Worm (Caenorhabditis elegans): ENCODE results near the gene mct-5.
A peak's percentile ranks its signal among the peaks of the same experiment; 100 is the strongest.

Gene mct-5

ce11 chrII:7061730-7062129, 36.7 kb downstream of the mct-5 start, which contains the start of gene acs-6:
Gene acs-6 (plus strand): TSS chrII:7062030.
- no peak for TF ChIP-seq dsc-1 (tag; optimal IDR thresholded peaks at IDR 0.05)
- TF ChIP-seq ceh-90 (tag; optimal IDR thresholded peaks at IDR 0.05): no peak
- TF ChIP-seq fkh-10 (GFP tag; optimal IDR thresholded peaks at IDR 0.05): no peak

- TF ChIP-seq pqm-1 (tag; optimal IDR thresholded peaks at IDR 0.05) (no peak), nhr-28 (tag; optimal IDR thresholded peaks at IDR 0.05) (peak; percentile 3), Y116A8C.19 (tag; optimal IDR thresholded peaks at IDR 0.05; ENCODE audit: borderline replicate concordance) (no peak), lin-35 (GFP tag; optimal IDR thresholded peaks at IDR 0.05) (no peak), nhr-237 (tag; optimal IDR thresholded peaks at IDR 0.05) (no peak), nhr-77 (tag; optimal IDR thresholded peaks at IDR 0.05) (no peak), rnt-1 (tag; optimal IDR thresholded peaks at IDR 0.05) (no peak), alr-1 (tag; optimal IDR thresholded peaks at IDR 0.05; ENCODE audit: borderline replicate concordance) (no peak), skn-1 (tag; optimal IDR thresholded peaks at IDR 0.05) (peak; percentile 92), elt-2 (tag; optimal IDR thresholded peaks at IDR 0.05) (no peak), lin-13 (GFP tag; optimal IDR thresholded peaks at IDR 0.05) (no peak), zag-1 (tag; optimal IDR thresholded peaks at IDR 0.05) (no peak), vab-15 (tag; optimal IDR thresholded peaks at IDR 0.05) (no peak), ceh-8 (GFP tag; optimal IDR thresholded peaks at IDR 0.05) (no peak)
These were observed 37.6 kb downstream of the mct-5 start for ce11 chrII:7060791-7061190.

- peak; percentile 19 for TF ChIP-seq nhr-20 (tag; optimal IDR thresholded peaks at IDR 0.05)
- peak; percentile 93 for TF ChIP-seq elt-2 (tag; optimal IDR thresholded peaks at IDR 0.05)
- no peak for TF ChIP-seq xbp-1 (tag; optimal IDR thresholded peaks at IDR 0.05)
- no peak for TF ChIP-seq ama-1 (optimal IDR thresholded peaks at IDR 0.05)
- TF ChIP-seq efl-3 (GFP tag; optimal IDR thresholded peaks at IDR 0.05): no peak
- no peak for TF ChIP-seq aly-2 (tag; optimal IDR thresholded peaks at IDR 0.05)
- no peak for TF ChIP-seq F16B12.6 (tag; optimal IDR thresholded peaks at IDR 0.05)
- no peak for TF ChIP-seq snu-23 (GFP tag; optimal IDR thresholded peaks at IDR 0.05)
- TF ChIP-seq fkh-8 (tag; optimal IDR thresholded peaks at IDR 0.05): no peak
- TF ChIP-seq rnt-1 (tag; optimal IDR thresholded peaks at IDR 0.05): peak; percentile 57
- TF ChIP-seq C16A3.4 (tag; optimal IDR thresholded peaks at IDR 0.05): no peak
- no peak for TF ChIP-seq egl-27 (tag; optimal IDR thresholded peaks at IDR 0.05)
- TF ChIP-seq hlh-17 (GFP tag; optimal IDR thresholded peaks at IDR 0.05; ENCODE audit: borderline replicate concordance): no peak
- no peak for TF ChIP-seq ceh-90 (tag; optimal IDR thresholded peaks at IDR 0.05)
- no peak for TF ChIP-seq tbx-2 (tag; optimal IDR thresholded peaks at IDR 0.05)
- TF ChIP-seq lin-35 (GFP tag; optimal IDR thresholded peaks at IDR 0.05): peak in 1 of 2 experiments; percentile 13
- peak; percentile 32 for TF ChIP-seq lin-14 (GFP tag; optimal IDR thresholded peaks at IDR 0.05)
- TF ChIP-seq nhr-11 (tag; optimal IDR thresholded peaks at IDR 0.05): no peak
- no peak for TF ChIP-seq tlp-1 (tag; optimal IDR thresholded peaks at IDR 0.05)
- no peak for TF ChIP-seq snpc-4 (tag; optimal IDR thresholded peaks at IDR 0.05)
- TF ChIP-seq elt-3 (tag; optimal IDR thresholded peaks at IDR 0.05): no peak
- no peak for TF ChIP-seq lir-3 (tag; optimal IDR thresholded peaks at IDR 0.05; ENCODE audit: poor library complexity)
- no peak for TF ChIP-seq ces-1 (GFP tag; optimal IDR thresholded peaks at IDR 0.05)
- TF ChIP-seq lin-15B (tag; optimal IDR thresholded peaks at IDR 0.05): no peak
- TF ChIP-seq unc-86 (tag; optimal IDR thresholded peaks at IDR 0.05): no peak
- TF ChIP-seq ceh-8 (GFP tag; optimal IDR thresholded peaks at IDR 0.05): no peak
- no peak for TF ChIP-seq hpl-2 (GFP tag; optimal IDR thresholded peaks at IDR 0.05)
- TF ChIP-seq pag-3 (tag; optimal IDR thresholded peaks at IDR 0.05; ENCODE audit: borderline replicate concordance, insufficient read depth): no peak
- peak; percentile 15 for TF ChIP-seq nhr-71 (tag; optimal IDR thresholded peaks at IDR 0.05)
- no peak for TF ChIP-seq C34B4.2 (tag; optimal IDR thresholded peaks at IDR 0.05)
These were observed 38.2 kb downstream of the mct-5 start for ce11 chrII:7060202-7060601.

Data from whole organism, L1 larva.